Worm (Caenorhabditis elegans) whole organism, early embryonic: Measurements from ENCODE around the gene ugt-6.

Experiments
- ama-1 ChIP-seq: fragments of 150-350 bp; optimal IDR thresholded peaks from 2 replicates; lab custom pipeline; 2014
- flt-1 ChIP-seq: fragments of 200-800 bp; sonication (Bioruptor generic); IDR thresholded peaks from 2 replicates; pipeline ENCODE4 v1.3.6; 2022; ENCODE audit warnings: missing genetic modification characterization, missing compliant biosample characterization
- scrt-1 ChIP-seq: fragments of 200-800 bp; sonication (Bioruptor generic); IDR thresholded peaks from 2 replicates; pipeline ENCODE4 v1.3.6; 2022; ENCODE audit warnings: missing genetic modification characterization, missing compliant biosample characterization
- tbx-11 ChIP-seq: fragments of 200-800 bp; sonication (Bioruptor generic); IDR thresholded peaks from 2 replicates; pipeline ENCODE4 v1.3.6; 2022; ENCODE audit warnings: missing genetic modification characterization, missing compliant biosample characterization
- tra-4 ChIP-seq: sonication (generic microtip); optimal IDR thresholded peaks from 2 replicates; lab custom pipeline; 2017; ENCODE audit warnings: missing genetic modification characterization, missing compliant biosample characterization

DNA sequence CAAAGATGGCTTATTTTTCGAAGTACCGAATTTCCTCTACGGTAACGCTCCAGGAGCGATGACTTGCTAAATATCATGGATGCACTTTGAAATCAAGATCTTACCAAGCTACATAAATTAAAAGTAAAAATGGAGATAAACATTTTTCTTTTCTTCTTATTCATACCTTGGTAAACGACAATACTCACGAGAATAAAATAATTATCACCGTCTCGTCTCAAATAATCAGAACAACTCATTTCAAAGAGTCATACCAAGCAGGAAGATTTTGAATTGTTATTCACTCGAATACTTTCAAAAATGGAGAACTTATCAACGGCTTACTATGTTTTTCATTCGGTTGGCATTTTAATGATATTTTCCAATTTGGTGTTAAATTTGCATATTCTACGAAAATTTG lies 5.2 kb upstream of the ugt-6 start, which contains the start of gene srbc-45:
- TF ChIP-seq flt-1 (GFP tag; lab: Robert Waterston, UW): no peak
- no peak for TF ChIP-seq tra-4 (tag; lab: Kevin White, UChicago)
- TF ChIP-seq tbx-11 (GFP tag; lab: Robert Waterston, UW): no peak
- no peak for TF ChIP-seq scrt-1
- TF ChIP-seq ama-1: no peak
